Worm (Caenorhabditis elegans): ENCODE data around the gene npr-3.

The npr-3 gene

ce11 chrIV:11467413-11467812 is 7.6 kb downstream of the npr-3 start, which contains the start of gene C10C6.7:
C10C6.7 (minus strand) TSS chrIV:11467513.
- TF ChIP-seq unc-55 (GFP tag; optimal IDR thresholded peaks at IDR 0.05): no peak
- no peak for TF ChIP-seq ets-4 (tag; optimal IDR thresholded peaks at IDR 0.05)
- no peak for TF ChIP-seq ceh-9 (tag; optimal IDR thresholded peaks at IDR 0.05)
- no peak for TF ChIP-seq pax-1 (tag; optimal IDR thresholded peaks at IDR 0.05)
- no peak for TF ChIP-seq ceh-45 (GFP tag; IDR thresholded peaks at IDR 0.05)
- no peak for TF ChIP-seq pros-1 (tag; optimal IDR thresholded peaks at IDR 0.05)
- TF ChIP-seq tbx-7 (tag; optimal IDR thresholded peaks at IDR 0.05): no peak
- TF ChIP-seq K09A11.1 (tag; optimal IDR thresholded peaks at IDR 0.05; ENCODE audit: insufficient read depth): no peak
- TF ChIP-seq fkh-6 (tag; optimal IDR thresholded peaks at IDR 0.05): no peak
- no peak for TF ChIP-seq hlh-13 (GFP tag; optimal IDR thresholded peaks at IDR 0.05)

- TF ChIP-seq elt-2 (tag; optimal IDR thresholded peaks at IDR 0.05) (peak; percentile 85), syd-9 (tag; optimal IDR thresholded peaks at IDR 0.05) (no peak)
Observed at ce11 chrIV:11469698-11470591, 10.2 kb downstream of the npr-3 start, which contains the start of the genes C10C6.13 and wht-2. C10C6.13 (minus strand) TSS chrIV:11469748. wht-2 (plus strand) TSS chrIV:11470436.

ce11 chrIV:11472023-11472422 is 12.2 kb downstream of the npr-3 start:
- no peak for TF ChIP-seq K02D7.2 (tag; optimal IDR thresholded peaks at IDR 0.05)
- no peak for TF ChIP-seq sox-2 (GFP tag; IDR thresholded peaks at IDR 0.05)
- TF ChIP-seq ceh-31 (tag; optimal IDR thresholded peaks at IDR 0.05): no peak
- no peak for TF ChIP-seq sox-4 (tag; optimal IDR thresholded peaks at IDR 0.05)
- no peak for TF ChIP-seq pax-1 (tag; optimal IDR thresholded peaks at IDR 0.05)
- no peak for TF ChIP-seq ztf-16 (tag; optimal IDR thresholded peaks at IDR 0.05)
- no peak for TF ChIP-seq C38D4.7 (GFP tag; optimal IDR thresholded peaks at IDR 0.05)
- TF ChIP-seq hlh-8 (tag; optimal IDR thresholded peaks at IDR 0.05): no peak
- no peak for TF ChIP-seq unc-3 (GFP tag; conservative IDR thresholded peaks at IDR 0.05)
- no peak for TF ChIP-seq unc-3 (tag; optimal IDR thresholded peaks at IDR 0.05)
- TF ChIP-seq lim-6 (tag; optimal IDR thresholded peaks at IDR 0.05): no peak
- TF ChIP-seq pha-2 (tag; optimal IDR thresholded peaks at IDR 0.05): no peak
- no peak for TF ChIP-seq odd-2 (tag; optimal IDR thresholded peaks at IDR 0.05)
- TF ChIP-seq tbx-7 (tag; optimal IDR thresholded peaks at IDR 0.05): no peak
- TF ChIP-seq pag-3 (tag; optimal IDR thresholded peaks at IDR 0.05; ENCODE audit: borderline replicate concordance): no peak
- no peak for TF ChIP-seq hlh-15 (tag; optimal IDR thresholded peaks at IDR 0.05)

- TF ChIP-seq ceh-19 (GFP tag; optimal IDR thresholded peaks at IDR 0.05) (peak; percentile 95), fkh-6 (tag; optimal IDR thresholded peaks at IDR 0.05) (peak; percentile 93), C08G9.2 (tag; optimal IDR thresholded peaks at IDR 0.05) (peak; percentile 83), ttx-3 (tag; optimal IDR thresholded peaks at IDR 0.05) (peak; percentile 94), dve-1 (tag; optimal IDR thresholded peaks at IDR 0.05) (peak; percentile 91), hlh-13 (GFP tag; optimal IDR thresholded peaks at IDR 0.05) (peak; percentile 98), sox-4 (tag; optimal IDR thresholded peaks at IDR 0.05) (peak; percentile 95), pqm-1 (tag; optimal IDR thresholded peaks at IDR 0.05) (peak; percentile 96), K09A11.1 (tag; optimal IDR thresholded peaks at IDR 0.05; ENCODE audit: insufficient read depth) (peak; percentile 55), ceh-30 (tag; optimal IDR thresholded peaks at IDR 0.05) (peak; percentile 77), sox-2 (GFP tag; IDR thresholded peaks at IDR 0.05) (peak; percentile 93), zip-5 (tag; optimal IDR thresholded peaks at IDR 0.05) (peak; percentile 83), ref-2 (tag; optimal IDR thresholded peaks at IDR 0.05) (peak; percentile 87), ceh-48 (tag; optimal IDR thresholded peaks at IDR 0.05) (peak; percentile 87), che-1 (tag; optimal IDR thresholded peaks at IDR 0.05) (peak; percentile 94), ahr-1 (tag; optimal IDR thresholded peaks at IDR 0.05) (peak; percentile 89), npax-4 (tag; optimal IDR thresholded peaks at IDR 0.05) (peak; percentile 87), ceh-45 (GFP tag; IDR thresholded peaks at IDR 0.05) (peak; percentile 91), rnt-1 (tag; optimal IDR thresholded peaks at IDR 0.05) (peak; percentile 89), tbx-7 (tag; optimal IDR thresholded peaks at IDR 0.05) (peak; percentile 25), pros-1 (tag; optimal IDR thresholded peaks at IDR 0.05) (peak; percentile 42), ztf-16 (tag; optimal IDR thresholded peaks at IDR 0.05) (peak; percentile 97), Y22D7AL.16 (tag; optimal IDR thresholded peaks at IDR 0.05) (peak; percentile 92), nhr-11 (tag; optimal IDR thresholded peaks at IDR 0.05) (no peak), T23F11.4 (GFP tag; optimal IDR thresholded peaks at IDR 0.05) (peak; percentile 97), nhr-232 (tag; optimal IDR thresholded peaks at IDR 0.05) (peak; percentile 95), ceh-24 (tag; optimal IDR thresholded peaks at IDR 0.05) (peak; percentile 72), C38D4.7 (GFP tag; optimal IDR thresholded peaks at IDR 0.05) (peak; percentile 92)
Observed at ce11 chrIV:11474067-11474466, 14.3 kb downstream of the npr-3 start.
